Worm (Caenorhabditis elegans): ENCODE measurements around the gene rle-1.

rle-1 gene

ce11 chrIII:10921474-10921873 is 14.6 kb upstream of the rle-1 start:
- TF ChIP-seq hlh-12 (tag; optimal IDR thresholded peaks at IDR 0.05): no peak
- TF ChIP-seq zfh-2 (GFP tag; conservative IDR thresholded peaks at IDR 0.05): peak; percentile 81

DNA sequence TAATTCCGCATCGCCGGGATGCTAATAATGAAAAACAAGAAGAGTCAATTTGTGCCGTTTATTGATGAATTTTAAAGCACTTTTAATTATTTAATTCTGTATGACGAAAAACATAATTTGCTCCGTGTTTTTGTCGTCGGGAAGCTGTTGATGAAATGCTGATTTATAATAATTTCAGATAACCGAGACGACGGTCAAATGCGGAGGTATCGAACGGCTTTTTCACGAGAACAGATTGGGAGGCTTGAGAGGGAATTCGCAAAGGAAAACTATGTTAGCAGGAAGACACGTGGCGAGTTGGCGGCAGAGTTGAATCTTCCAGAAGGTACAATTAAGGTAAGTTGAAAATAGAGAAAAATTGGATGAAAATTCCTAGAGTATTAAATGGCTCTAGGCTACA is 12.5 kb upstream of the rle-1 start:
- TF ChIP-seq B0035.1 (tag; optimal IDR thresholded peaks at IDR 0.05): no peak
- TF ChIP-seq xnd-1 (tag; optimal IDR thresholded peaks at IDR 0.05): no peak

DNA sequence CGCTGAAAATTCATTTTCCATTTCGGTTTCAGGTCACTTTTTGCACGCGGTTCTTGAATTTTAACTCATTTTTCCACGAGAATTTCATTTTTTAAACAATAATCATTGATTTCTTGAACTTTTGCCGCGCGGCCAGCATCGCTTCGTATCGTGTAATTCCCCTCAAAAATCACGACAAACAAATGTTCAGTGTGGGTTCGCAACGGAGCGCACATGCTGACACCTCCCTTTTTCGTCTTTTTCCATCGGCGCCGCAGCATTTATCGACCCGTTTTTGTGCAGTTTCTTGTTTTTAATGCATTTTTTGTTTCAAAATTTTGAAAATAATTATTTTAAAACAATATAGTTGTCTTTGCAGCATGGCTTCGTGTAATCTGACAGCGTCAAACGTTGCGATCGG is 5.2 kb upstream of the rle-1 start, which contains the start of gene M142.5:
Gene M142.5 (plus strand): TSS at position 352 of the 400 bp plus-strand sequence.
- TF ChIP-seq hlh-26 (GFP tag; conservative IDR thresholded peaks at IDR 0.05) (no peak), mcd-1 (GFP tag; IDR thresholded peaks at IDR 0.05) (peak; percentile 87), F23B12.7 (tag; optimal IDR thresholded peaks at IDR 0.05; ENCODE audit: insufficient read depth) (peak; percentile 27), efl-1 (GFP tag; optimal IDR thresholded peaks at IDR 0.05) (peak; percentile 10), ekl-4 (GFP tag; IDR thresholded peaks at IDR 0.05) (no peak), hmg-1.2 (GFP tag; IDR thresholded peaks at IDR 0.05) (peak; percentile 35; the same call in 1 of the 2 replicates), ceh-79 (tag; optimal IDR thresholded peaks at IDR 0.05) (no peak), sdz-38 (tag; optimal IDR thresholded peaks at IDR 0.05) (no peak)

ce11 chrIII:10933331-10933730 is 2.7 kb upstream of the rle-1 start, which contains the start of gene M142.8:
M142.8 (plus strand) TSS chrIII:10933631.
- TF ChIP-seq efl-1 (GFP tag; optimal IDR thresholded peaks at IDR 0.05) (no peak), ets-4 (GFP tag; optimal IDR thresholded peaks at IDR 0.05) (no peak), zfh-2 (GFP tag; conservative IDR thresholded peaks at IDR 0.05) (no peak), atf-7 (tag; optimal IDR thresholded peaks at IDR 0.05) (no peak), ceh-91 (GFP tag; IDR thresholded peaks at IDR 0.05) (no peak), B0261.1 (tag; optimal IDR thresholded peaks at IDR 0.05) (no peak), dpff-1 (tag; optimal IDR thresholded peaks at IDR 0.05) (no peak), ztf-25 (GFP tag; IDR thresholded peaks at IDR 0.05) (no peak), hmg-1.2 (GFP tag; IDR thresholded peaks at IDR 0.05) (no peak), attf-3 (GFP tag; conservative IDR thresholded peaks at IDR 0.05) (no peak), sptf-2 (GFP tag; optimal IDR thresholded peaks at IDR 0.05) (no peak), xnd-1 (tag; optimal IDR thresholded peaks at IDR 0.05) (no peak), F23B12.7 (tag; optimal IDR thresholded peaks at IDR 0.05; ENCODE audit: insufficient read depth) (no peak), athp-1 (tag; optimal IDR thresholded peaks at IDR 0.05) (no peak), ceh-79 (tag; optimal IDR thresholded peaks at IDR 0.05) (no peak), ztf-22 (GFP tag; optimal IDR thresholded peaks at IDR 0.05) (no peak), unc-130 (GFP tag; optimal IDR thresholded peaks at IDR 0.05) (no peak), Y95B8A.8 (GFP tag; IDR thresholded peaks at IDR 0.05) (no peak)

ce11 chrIII:10939184-10939583 is 3.1 kb downstream of the rle-1 start:
- TF ChIP-seq zfh-2 (GFP tag; conservative IDR thresholded peaks at IDR 0.05): peak; percentile 81
- TF ChIP-seq tbp1 (GFP tag; optimal IDR thresholded peaks at IDR 0.05): no peak
- no peak for TF ChIP-seq rec-8 (tag; optimal IDR thresholded peaks at IDR 0.05)
- TF ChIP-seq cebp-2 (GFP tag; IDR thresholded peaks at IDR 0.05): no peak
- no peak for TF ChIP-seq ZK185.1 (tag; optimal IDR thresholded peaks at IDR 0.05; ENCODE audit: poor library complexity, severe bottlenecking)
- TF ChIP-seq F22D6.2 (tag; optimal IDR thresholded peaks at IDR 0.05): no peak
- peak; percentile 59; the same call in 1 of the 2 replicates for TF ChIP-seq egrh-3 (GFP tag; IDR thresholded peaks at IDR 0.05)
- no peak for TF ChIP-seq B0035.1 (tag; optimal IDR thresholded peaks at IDR 0.05)
- TF ChIP-seq F57C9.4 (tag; optimal IDR thresholded peaks at IDR 0.05): no peak
- no peak for TF ChIP-seq hlh-12 (tag; optimal IDR thresholded peaks at IDR 0.05)
- no peak for TF ChIP-seq F57A8.1 (GFP tag; optimal IDR thresholded peaks at IDR 0.05)
- no peak for TF ChIP-seq nhr-27 (tag; optimal IDR thresholded peaks at IDR 0.05)
- TF ChIP-seq madf-10 (tag; optimal IDR thresholded peaks at IDR 0.05): no peak
- no peak for TF ChIP-seq hlh-26 (GFP tag; conservative IDR thresholded peaks at IDR 0.05)
- TF ChIP-seq unc-130 (GFP tag; optimal IDR thresholded peaks at IDR 0.05): no peak
- no peak for TF ChIP-seq attf-6 (GFP tag; IDR thresholded peaks at IDR 0.05)

All from whole organism, young adult.